Worm (Caenorhabditis elegans) whole organism, mixed stage, embryonic: ENCODE data around the gene T09A5.5.

Source experiments
- ceh-39 ChIP-seq: fragments of 150-350 bp; optimal IDR thresholded peaks from 2 replicates; lab custom pipeline; 2014; ENCODE audit warnings: missing biosample characterization, missing genetic modification characterization
- flh-1 ChIP-seq: fragments of 200-800 bp; sonication (Bioruptor generic); optimal IDR thresholded peaks from 2 replicates; lab custom pipeline; 2018; ENCODE audit warnings: mild to moderate bottlenecking, missing genetic modification characterization, moderate library complexity, missing compliant biosample characterization
- lin-13 ChIP-seq: fragments of 150-350 bp; optimal IDR thresholded peaks from 2 replicates; lab custom pipeline; 2014; ENCODE audit warnings: missing biosample characterization, missing genetic modification characterization
- lsy-2 ChIP-seq: fragments of 150-350 bp; optimal IDR thresholded peaks from 2 replicates; lab custom pipeline; 2014; ENCODE audit warnings: missing biosample characterization, missing genetic modification characterization
- mls-2 ChIP-seq: sonication (generic microtip); optimal IDR thresholded peaks from 2 replicates; lab custom pipeline; 2016; ENCODE audit warnings: mild to moderate bottlenecking, missing genetic modification characterization, moderate library complexity, missing compliant biosample characterization
- nhr-28 ChIP-seq: fragments of 150-350 bp; optimal IDR thresholded peaks from 2 replicates; lab custom pipeline; 2014; ENCODE audit warnings: missing biosample characterization, missing genetic modification characterization
- nhr-76 ChIP-seq: sonication (generic microtip); optimal IDR thresholded peaks from 2 replicates; lab custom pipeline; 2017; ENCODE audit warnings: missing biosample characterization, missing genetic modification characterization
- unc-62 ChIP-seq: fragments of 150-350 bp; optimal IDR thresholded peaks from 2 replicates; lab custom pipeline; 2014; ENCODE audit warnings: missing biosample characterization, missing genetic modification reagents, missing genetic modification characterization

ce11 chrII:7814915-7815314, 38.7 kb downstream of the T09A5.5 start:
- TF ChIP-seq nhr-76 (tag; lab: Kevin White, UChicago): no peak
- no peak for TF ChIP-seq mls-2
- no peak for TF ChIP-seq nhr-28
- no peak for TF ChIP-seq unc-62 (GFP tag; lab: Kevin White, UChicago)
- TF ChIP-seq lsy-2: no peak
- TF ChIP-seq lin-13 (tag; lab: Kevin White, UChicago): no peak
- TF ChIP-seq ceh-39: no peak
- TF ChIP-seq flh-1: no peak
